Fruit fly (Drosophila melanogaster) S2 (cell line): ENCODE data around the gene CG34453.

Experiments used
- CG8478 ChIP-seq: fragments of >200 bp; optimal IDR thresholded peaks from 2 replicates; lab custom pipeline; 2018
- CTCF ChIP-seq, 2 experiments: fragments of >200 bp; optimal IDR thresholded peaks; 2 replicates each; lab custom pipeline; 2018

- no peak for TF ChIP-seq CG8478 (lab: Kevin White, UChicago)
- TF ChIP-seq CTCF (optimal IDR thresholded peaks at IDR 0.05; lab: Kevin White, UChicago): no peak
These were observed 33.2 kb downstream of the CG34453 start, which contains the start of the genes rno and mri for dm6 chr3L:199754-200596.
